Worm (Caenorhabditis elegans): ENCODE data around the gene F19H6.4.

- TF ChIP-seq flt-1 (GFP tag; IDR thresholded peaks at IDR 0.05) (no peak), hmbx-1 (tag; optimal IDR thresholded peaks at IDR 0.05) (no peak), aly-1 (tag; optimal IDR thresholded peaks at IDR 0.05) (no peak), tbx-37 (GFP tag; conservative IDR thresholded peaks at IDR 0.05) (no peak), ama-1 (optimal IDR thresholded peaks at IDR 0.05) (no peak), ceh-13 (GFP tag; optimal IDR thresholded peaks at IDR 0.05) (no peak), hmg-4 (GFP tag; optimal IDR thresholded peaks at IDR 0.05) (no peak), tbx-11 (GFP tag; IDR thresholded peaks at IDR 0.05) (no peak), tra-4 (tag; optimal IDR thresholded peaks at IDR 0.05) (no peak)
Observed at ce11 chrX:12375783-12376182, 10.3 kb downstream of the F19H6.4 start.

Measured in whole organism, early embryonic.